Fruit fly (Drosophila melanogaster) whole organism: Measurements from ENCODE around the gene CG17560.

Source experiments
- Dll ChIP-seq: fragments of >200 bp; optimal IDR thresholded peaks from 2 replicates; lab custom pipeline; 2017
- EcR ChIP-seq, 2 experiments: fragments of >200 bp; optimal IDR thresholded peaks; 2 replicates each; lab custom pipeline; 2017; ENCODE audit warnings: missing biosample characterization in 2 of 2, missing genetic modification characterization in 2 of 2, missing genetic modification reagents in 2 of 2
- pan ChIP-seq: fragments of >200 bp; optimal IDR thresholded peaks from 2 replicates; lab custom pipeline; 2017
- psq ChIP-seq: fragments of >200 bp; optimal IDR thresholded peaks from 2 replicates; lab custom pipeline; 2017

DNA sequence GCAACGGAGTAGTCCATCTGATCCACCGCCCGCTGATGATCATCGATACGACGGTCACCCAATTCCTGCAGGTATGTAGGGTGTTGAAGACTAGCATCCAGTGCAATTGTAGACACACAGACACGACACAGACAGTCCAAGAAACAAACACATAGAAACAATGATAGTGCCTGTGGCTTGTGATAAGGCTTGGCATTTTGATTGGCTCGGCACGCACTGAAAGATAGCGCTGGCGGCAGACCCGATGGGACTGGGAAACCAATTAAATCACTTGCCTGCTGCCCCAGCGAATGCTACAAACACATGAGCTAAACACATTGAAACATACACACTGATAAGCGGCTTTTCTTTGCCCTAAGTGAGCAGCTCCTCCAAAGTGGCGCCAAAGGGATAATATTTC lies 14.9 kb downstream of the CG17560 start:
- TF ChIP-seq psq (lab: Kevin White, UChicago): no peak
- TF ChIP-seq Dll (lab: Kevin White, UChicago): no peak
- no peak for TF ChIP-seq EcR (GFP tag; optimal IDR thresholded peaks at IDR 0.05; lab: Kevin White, UChicago)
- TF ChIP-seq pan (lab: Kevin White, UChicago): no peak
